Fruit fly (Drosophila melanogaster) whole organism, embryonic: ENCODE data around the gene Rab9Fb.
A peak's percentile ranks its signal among the peaks of the same experiment; 100 is the strongest.

ENCODE experiments used
- CG10209 ChIP-seq: fragments of 200-800 bp; sonication (Bioruptor generic); optimal IDR thresholded peaks from 3 replicates; lab custom pipeline; 2017; ENCODE audit warnings: missing biosample characterization, mild to moderate bottlenecking, missing genetic modification characterization, missing genetic modification reagents
- CG10321 ChIP-seq: fragments of 200-800 bp; sonication (Bioruptor generic); IDR thresholded peaks from 2 replicates; pipeline ENCODE4 v1.3.6; 2022; ENCODE audit warnings: missing biosample characterization, missing genetic modification characterization
- CG10462 ChIP-seq: fragments of 200-800 bp; sonication (Bioruptor generic); optimal IDR thresholded peaks from 2 replicates; lab custom pipeline; 2016; ENCODE audit warnings: missing biosample characterization, missing genetic modification characterization
- CG10959 ChIP-seq: fragments of 200-800 bp; sonication (Bioruptor generic); IDR thresholded peaks from 2 replicates; pipeline ENCODE4 v1.3.6; 2022; ENCODE audit warnings: missing biosample characterization, missing genetic modification characterization
- CG11695 ChIP-seq: fragments of 200-800 bp; sonication (Bioruptor generic); IDR thresholded peaks from 3 replicates; pipeline ENCODE4 v1.3.6; 2022; ENCODE audit warnings: missing biosample characterization, missing genetic modification characterization
- CG11723 ChIP-seq: fragments of 200-800 bp; sonication (Bioruptor generic); optimal IDR thresholded peaks from 2 replicates; lab custom pipeline; 2017; ENCODE audit warnings: missing biosample characterization, mild to moderate bottlenecking, missing genetic modification characterization
- CG12104 ChIP-seq: fragments of 200-800 bp; sonication (Bioruptor generic); optimal IDR thresholded peaks from 3 replicates; lab custom pipeline; 2016; ENCODE audit warnings: missing biosample characterization, missing genetic modification characterization
- CG1233 ChIP-seq: fragments of 200-800 bp; sonication (Bioruptor generic); optimal IDR thresholded peaks from 4 replicates; lab custom pipeline; 2018; ENCODE audit warnings: missing biosample characterization, mild to moderate bottlenecking, missing genetic modification characterization
- CG13296 ChIP-seq: fragments of 200-800 bp; sonication (Bioruptor generic); optimal IDR thresholded peaks from 3 replicates; lab custom pipeline; 2018; ENCODE audit warnings: missing biosample characterization, mild to moderate bottlenecking, missing genetic modification characterization
- CG13424 ChIP-seq: fragments of 200-800 bp; sonication (Bioruptor generic); optimal IDR thresholded peaks from 2 replicates; lab custom pipeline; 2019; ENCODE audit warnings: missing biosample characterization, mild to moderate bottlenecking, missing genetic modification characterization, moderate library complexity
- CG15269 ChIP-seq: fragments of 200-800 bp; sonication (Bioruptor generic); optimal IDR thresholded peaks from 2 replicates; lab custom pipeline; 2018; ENCODE audit warnings: missing biosample characterization, mild to moderate bottlenecking, missing genetic modification characterization, moderate library complexity
- CG16863 ChIP-seq: fragments of 200-800 bp; sonication (Bioruptor generic); optimal IDR thresholded peaks from 3 replicates; lab custom pipeline; 2016; ENCODE audit warnings: missing biosample characterization, missing genetic modification characterization
- CG17802 ChIP-seq: fragments of 200-800 bp; sonication (Bioruptor generic); optimal IDR thresholded peaks from 2 replicates; lab custom pipeline; 2018; ENCODE audit warnings: missing biosample characterization, mild to moderate bottlenecking, missing genetic modification characterization, moderate library complexity
- CG30403 ChIP-seq: fragments of 200-800 bp; sonication (Bioruptor generic); optimal IDR thresholded peaks from 3 replicates; lab custom pipeline; 2016; ENCODE audit warnings: missing biosample characterization, missing genetic modification characterization
- CG6175 ChIP-seq: fragments of 200-800 bp; sonication (Bioruptor generic); IDR thresholded peaks from 3 replicates; pipeline ENCODE4 v1.3.6; 2022; ENCODE audit warnings: missing biosample characterization, missing genetic modification characterization
- CG6272 ChIP-seq: fragments of 200-800 bp; sonication (Bioruptor generic); IDR thresholded peaks from 2 replicates; pipeline ENCODE4 v1.3.6; 2022; ENCODE audit warnings: missing biosample characterization, missing genetic modification characterization
- CG6854 ChIP-seq: fragments of 200-800 bp; sonication (Bioruptor generic); optimal IDR thresholded peaks from 3 replicates; lab custom pipeline; 2017; ENCODE audit warnings: missing biosample characterization, mild to moderate bottlenecking, missing genetic modification characterization
- CG7556 ChIP-seq: fragments of 200-800 bp; sonication (Bioruptor generic); optimal IDR thresholded peaks from 2 replicates; lab custom pipeline; 2017; ENCODE audit warnings: missing biosample characterization, mild to moderate bottlenecking, missing genetic modification characterization
- CG9932 ChIP-seq: fragments of 200-800 bp; sonication (Bioruptor generic); IDR thresholded peaks from 2 replicates; pipeline ENCODE4 v1.3.6; 2022; ENCODE audit warnings: missing biosample characterization, missing genetic modification characterization
- Dbx ChIP-seq: fragments of 200-800 bp; sonication (Bioruptor generic); IDR thresholded peaks from 3 replicates; pipeline ENCODE4 v1.3.6; 2022; ENCODE audit warnings: missing biosample characterization, missing genetic modification characterization
- Dek ChIP-seq: fragments of 200-800 bp; sonication (Bioruptor generic); optimal IDR thresholded peaks from 3 replicates; lab custom pipeline; 2019; ENCODE audit warnings: missing biosample characterization, mild to moderate bottlenecking, missing genetic modification characterization, moderate library complexity
- Dll ChIP-seq: fragments of 200-800 bp; sonication (Bioruptor generic); IDR thresholded peaks from 4 replicates; pipeline ENCODE4 v1.3.6; 2022; ENCODE audit warnings: missing biosample characterization, missing genetic modification characterization; ENCODE audit not compliant: partially characterized antibody
- E2f1 ChIP-seq: fragments of 200-800 bp; sonication (Bioruptor generic); IDR thresholded peaks from 2 replicates; pipeline ENCODE4 v1.3.6; 2022; ENCODE audit warnings: missing biosample characterization, missing genetic modification characterization
- E2f2 ChIP-seq: fragments of 200-800 bp; sonication (Bioruptor generic); IDR thresholded peaks from 2 replicates; pipeline ENCODE4 v1.3.6; 2022; ENCODE audit warnings: missing biosample characterization, missing genetic modification characterization
- Fer3 ChIP-seq: fragments of 200-800 bp; sonication (Bioruptor generic); optimal IDR thresholded peaks from 2 replicates; lab custom pipeline; 2018; ENCODE audit warnings: missing biosample characterization, mild to moderate bottlenecking, missing genetic modification characterization, moderate library complexity
- HLH3B ChIP-seq: fragments of 200-800 bp; sonication (Bioruptor generic); IDR thresholded peaks from 2 replicates; pipeline ENCODE4 v1.3.6; 2022; ENCODE audit warnings: missing biosample characterization, missing genetic modification characterization
- Max ChIP-seq: fragments of 200-800 bp; sonication (Bioruptor generic); optimal IDR thresholded peaks from 2 replicates; lab custom pipeline; 2016; ENCODE audit warnings: missing biosample characterization, mild to moderate bottlenecking, missing genetic modification characterization
- Nf-YC ChIP-seq: fragments of 200-800 bp; optimal IDR thresholded peaks from 3 replicates; lab custom pipeline; 2019; ENCODE audit warnings: missing biosample characterization, mild to moderate bottlenecking, missing genetic modification characterization, moderate library complexity
- Optix ChIP-seq: fragments of 200-800 bp; sonication (Bioruptor generic); IDR thresholded peaks from 3 replicates; pipeline ENCODE4 v1.3.6; 2022; ENCODE audit warnings: missing biosample characterization, missing genetic modification characterization
- Rfx ChIP-seq: fragments of 200-800 bp; sonication (Bioruptor generic); IDR thresholded peaks from 2 replicates; pipeline ENCODE4 v1.3.6; 2022; ENCODE audit warnings: missing biosample characterization, missing genetic modification characterization
- Ssrp ChIP-seq: fragments of 200-800 bp; sonication (Bioruptor generic); optimal IDR thresholded peaks from 2 replicates; lab custom pipeline; 2018; ENCODE audit warnings: missing biosample characterization, mild to moderate bottlenecking, missing genetic modification characterization, moderate library complexity
- bowl ChIP-seq: fragments of 200-800 bp; sonication (Bioruptor generic); IDR thresholded peaks from 2 replicates; pipeline ENCODE4 v1.3.6; 2022; ENCODE audit warnings: missing biosample characterization, missing genetic modification characterization
- dan ChIP-seq: fragments of 200-800 bp; sonication (Bioruptor generic); IDR thresholded peaks from 2 replicates; pipeline ENCODE4 v1.3.6; 2022; ENCODE audit warnings: missing biosample characterization, missing genetic modification characterization
- eve ChIP-seq, 2 experiments: fragments of >200 bp; optimal IDR thresholded peaks; 2 replicates each; lab custom pipeline; 2017; ENCODE audit warnings: missing biosample characterization in 2 of 2, missing genetic modification characterization in 2 of 2
- fd3F ChIP-seq: fragments of 200-800 bp; sonication (Bioruptor generic); optimal IDR thresholded peaks from 2 replicates; lab custom pipeline; 2018; ENCODE audit warnings: missing biosample characterization, mild to moderate bottlenecking, missing genetic modification characterization, moderate library complexity
- gt ChIP-seq: fragments of 200-800 bp; sonication (Bioruptor generic); IDR thresholded peaks from 2 replicates; pipeline ENCODE4 v1.3.6; 2022; ENCODE audit warnings: missing biosample characterization, missing genetic modification characterization
- h ChIP-seq: fragments of >200 bp; optimal IDR thresholded peaks from 2 replicates; lab custom pipeline; 2017
- hb ChIP-seq: fragments of 200-800 bp; sonication (Bioruptor generic); IDR thresholded peaks from 3 replicates; pipeline ENCODE4 v1.3.6; 2022; ENCODE audit warnings: missing biosample characterization, missing genetic modification characterization; ENCODE audit not compliant: partially characterized antibody
- mld ChIP-seq: fragments of 200-800 bp; sonication (Bioruptor generic); IDR thresholded peaks from 3 replicates; pipeline ENCODE4 v1.3.6; 2022; ENCODE audit warnings: missing biosample characterization, missing genetic modification characterization; ENCODE audit not compliant: partially characterized antibody
- onecut ChIP-seq: fragments of 200-800 bp; sonication (Bioruptor generic); IDR thresholded peaks from 2 replicates; pipeline ENCODE4 v1.3.6; 2022; ENCODE audit warnings: missing biosample characterization, missing genetic modification characterization
- peb ChIP-seq: fragments of 200-800 bp; sonication (Bioruptor generic); IDR thresholded peaks from 2 replicates; pipeline ENCODE4 v1.3.6; 2022; ENCODE audit warnings: missing biosample characterization, missing genetic modification characterization
- phol ChIP-seq: fragments of 200-800 bp; sonication (Bioruptor generic); optimal IDR thresholded peaks from 3 replicates; lab custom pipeline; 2018; ENCODE audit warnings: missing biosample characterization, mild to moderate bottlenecking, missing genetic modification characterization, moderate library complexity
- run ChIP-seq: fragments of 200-800 bp; sonication (Bioruptor generic); optimal IDR thresholded peaks from 3 replicates; lab custom pipeline; 2018; ENCODE audit warnings: missing biosample characterization, mild to moderate bottlenecking, missing genetic modification characterization
- schlank ChIP-seq: fragments of 200-800 bp; sonication (Bioruptor generic); optimal IDR thresholded peaks from 2 replicates; lab custom pipeline; 2018; ENCODE audit warnings: missing biosample characterization, mild to moderate bottlenecking, missing genetic modification characterization
- sd ChIP-seq: fragments of 200-800 bp; sonication (Bioruptor generic); optimal IDR thresholded peaks from 3 replicates; lab custom pipeline; 2018; ENCODE audit warnings: missing biosample characterization, mild to moderate bottlenecking, missing genetic modification characterization, moderate library complexity
- sens ChIP-seq: fragments of 200-800 bp; sonication (Bioruptor generic); peaks from one replicate; lab custom pipeline; 2016; ENCODE audit warnings: missing biosample characterization, missing genetic modification characterization
- shn ChIP-seq: fragments of 200-800 bp; sonication (Bioruptor generic); optimal IDR thresholded peaks from 3 replicates; lab custom pipeline; 2016; ENCODE audit warnings: missing biosample characterization, missing genetic modification characterization
- tgo ChIP-seq: fragments of 200-800 bp; sonication (Bioruptor generic); IDR thresholded peaks from 3 replicates; pipeline ENCODE4 v1.3.6; 2022; ENCODE audit warnings: missing biosample characterization, missing genetic modification characterization
- ttk ChIP-seq: fragments of 200-800 bp; sonication (Bioruptor generic); IDR thresholded peaks from 2 replicates; pipeline ENCODE4 v2.1.2; 2022; ENCODE audit warnings: missing biosample characterization, missing genetic modification characterization
- twi ChIP-seq: fragments of 200-800 bp; optimal IDR thresholded peaks from 2 replicates; lab custom pipeline; 2019; ENCODE audit warnings: missing biosample characterization, mild to moderate bottlenecking, missing genetic modification characterization, moderate library complexity
- vfl ChIP-seq: fragments of 200-800 bp; sonication (Bioruptor generic); optimal IDR thresholded peaks from 2 replicates; lab custom pipeline; 2016; ENCODE audit warnings: missing biosample characterization, missing genetic modification characterization

The Rab9Fb gene

DNA sequence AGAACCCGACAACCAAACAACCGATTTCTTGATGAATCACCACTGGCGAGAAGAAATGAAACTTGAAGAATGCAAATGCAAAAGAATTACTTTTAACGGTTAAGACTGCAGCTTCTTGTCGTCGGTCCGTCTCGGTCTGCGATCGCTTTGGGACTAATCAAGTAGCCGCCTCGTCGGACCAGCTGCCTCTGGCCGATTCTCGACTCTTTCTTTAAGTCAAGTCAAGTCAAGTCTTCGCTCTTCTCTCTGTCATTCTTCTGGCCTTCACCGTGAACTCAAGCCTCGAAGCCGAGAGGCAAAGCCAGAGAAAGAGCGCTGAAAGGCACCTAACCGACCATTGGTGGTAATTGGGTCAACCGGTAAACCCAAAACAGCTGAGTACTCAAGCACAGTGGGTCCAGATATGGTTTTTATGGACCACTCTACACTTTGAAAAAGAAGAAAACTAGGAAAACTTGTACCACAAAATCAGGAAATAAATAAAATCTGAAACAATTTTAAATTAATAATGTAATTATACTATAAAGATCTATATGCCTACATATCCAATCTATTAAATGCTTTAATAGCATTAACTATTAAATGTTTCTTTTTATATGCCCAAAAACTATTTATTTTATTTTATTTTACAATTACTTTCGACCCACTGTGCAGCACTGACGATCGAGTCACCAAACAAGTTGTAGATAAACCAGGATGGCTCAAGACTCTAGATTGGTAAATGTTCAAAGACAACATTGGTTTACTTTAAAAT lies 14.9 kb upstream of the Rab9Fb start, which contains the start of gene C901 (continued):
- TF ChIP-seq run (tag; lab: Kevin White, UChicago) = peak; percentile 56
- peak; percentile 30; the same call in 1 of the 2 replicates for TF ChIP-seq peb (GFP tag; lab: Robert Waterston, UW)
- no peak for TF ChIP-seq mld
- TF ChIP-seq Dek (tag; lab: Kevin White, UChicago) = peak; percentile 6
- peak; percentile 29 for TF ChIP-seq fd3F
- TF ChIP-seq CG30403 (GFP tag; lab: Kevin White, UChicago) = peak; percentile 68
- TF ChIP-seq Max = no peak
- no peak for TF ChIP-seq CG10959 (GFP tag; lab: Robert Waterston, UW)
- peak; percentile 67 for TF ChIP-seq tgo
- peak; percentile 67 for TF ChIP-seq E2f1
- no peak for TF ChIP-seq eve (GFP tag; optimal IDR thresholded peaks at IDR 0.05; lab: Kevin White, UChicago)
- TF ChIP-seq h (lab: Kevin White, UChicago) = no peak
- TF ChIP-seq phol = peak; percentile 87
- TF ChIP-seq CG1233 (GFP tag; lab: Kevin White, UChicago) = peak; percentile 32
- TF ChIP-seq E2f2 (GFP tag; lab: Robert Waterston, UW) = peak; percentile 38
- TF ChIP-seq schlank (tag; lab: Kevin White, UChicago) = no peak
- TF ChIP-seq CG10209 (GFP tag; lab: Kevin White, UChicago) = peak; percentile 55
- no peak for TF ChIP-seq Dll (GFP tag; lab: Robert Waterston, UW)
- TF ChIP-seq Ssrp (tag; lab: Kevin White, UChicago) = peak; percentile 80
- no peak for TF ChIP-seq Dbx (GFP tag; lab: Robert Waterston, UW)
- peak; percentile 80 for TF ChIP-seq sens
- TF ChIP-seq CG6272 = no peak
- no peak for TF ChIP-seq vfl (GFP tag; lab: Kevin White, UChicago)
- TF ChIP-seq ttk (GFP tag; lab: Robert Waterston, UW) = peak; percentile 69
- TF ChIP-seq Rfx (GFP tag; lab: Robert Waterston, UW) = peak; percentile 45; the same call in 1 of the 2 replicates
- TF ChIP-seq shn (GFP tag; lab: Kevin White, UChicago) = no peak
- TF ChIP-seq CG11723 = peak; percentile 43
- TF ChIP-seq CG13296 = no peak
- no peak for TF ChIP-seq CG17802
- no peak for TF ChIP-seq hb (GFP tag; lab: Robert Waterston, UW)
- TF ChIP-seq onecut (GFP tag; lab: Robert Waterston, UW) = peak; percentile 60
- peak; percentile 41 for TF ChIP-seq CG12104 (GFP tag; lab: Kevin White, UChicago)
- peak; percentile 78 for TF ChIP-seq CG15269 (tag; lab: Kevin White, UChicago)
- TF ChIP-seq Nf-YC (tag; lab: Kevin White, UChicago) = peak; percentile 52
- no peak for TF ChIP-seq bowl (GFP tag; lab: Robert Waterston, UW)
- TF ChIP-seq HLH3B (GFP tag; lab: Robert Waterston, UW) = peak; percentile 74
- TF ChIP-seq twi (tag; lab: Kevin White, UChicago) = peak; percentile 60
- no peak for TF ChIP-seq CG6175 (GFP tag; lab: Robert Waterston, UW)
- TF ChIP-seq Optix = no peak
- TF ChIP-seq CG6854 (GFP tag; lab: Kevin White, UChicago) = peak; percentile 18
- peak; percentile 79 for TF ChIP-seq CG11695 (GFP tag; lab: Robert Waterston, UW)
- no peak for TF ChIP-seq CG16863
- peak; percentile 20; the same call in 1 of the 2 replicates for TF ChIP-seq CG9932 (GFP tag; lab: Robert Waterston, UW)
- peak; percentile 83 for TF ChIP-seq CG13424 (tag; lab: Kevin White, UChicago)
- TF ChIP-seq CG7556 = peak; percentile 71
- peak; percentile 21 for TF ChIP-seq sd (tag; lab: Kevin White, UChicago)
- no peak for TF ChIP-seq CG10321 (GFP tag; lab: Robert Waterston, UW)
- TF ChIP-seq CG10462 (GFP tag; lab: Kevin White, UChicago) = peak; percentile 16
- TF ChIP-seq gt (GFP tag; lab: Robert Waterston, UW) = 0 out of 2 replicates have a peak, but pooled peaks have one; percentile 23
- peak; percentile 51 for TF ChIP-seq Fer3 (tag; lab: Kevin White, UChicago)
- TF ChIP-seq dan (GFP tag; lab: Robert Waterston, UW) = no peak
